Fruit fly (Drosophila melanogaster) whole organism, embryonic: ENCODE data around the gene Tao.

Experiments used
- Ada2b ChIP-seq: fragments of 200-800 bp; sonication (Bioruptor generic); IDR thresholded peaks from 2 replicates; pipeline ENCODE4 v1.3.6; 2022; ENCODE audit warnings: missing biosample characterization, missing genetic modification characterization
- Atf-2 ChIP-seq: fragments of 200-800 bp; sonication (Bioruptor generic); optimal IDR thresholded peaks from 2 replicates; lab custom pipeline; 2016; ENCODE audit warnings: missing biosample characterization, missing genetic modification characterization
- BtbVII ChIP-seq: fragments of 200-800 bp; sonication (Bioruptor generic); optimal IDR thresholded peaks from 3 replicates; lab custom pipeline; 2017; ENCODE audit warnings: missing biosample characterization, mild to moderate bottlenecking, missing genetic modification characterization
- C15 ChIP-seq: fragments of 200-800 bp; sonication (Bioruptor generic); IDR thresholded peaks from 3 replicates; pipeline ENCODE4 v1.3.6; 2022; ENCODE audit warnings: missing biosample characterization, missing genetic modification characterization
- CG10147 ChIP-seq: fragments of 200-800 bp; sonication (Bioruptor generic); optimal IDR thresholded peaks from 2 replicates; lab custom pipeline; 2019; ENCODE audit warnings: missing biosample characterization, mild to moderate bottlenecking, missing genetic modification characterization, moderate library complexity
- CG10274 ChIP-seq: fragments of 200-800 bp; sonication (Bioruptor generic); optimal IDR thresholded peaks from 3 replicates; lab custom pipeline; 2017; ENCODE audit warnings: missing biosample characterization, mild to moderate bottlenecking, missing genetic modification characterization
- CG10959 ChIP-seq: fragments of 200-800 bp; sonication (Bioruptor generic); IDR thresholded peaks from 2 replicates; pipeline ENCODE4 v1.3.6; 2022; ENCODE audit warnings: missing biosample characterization, missing genetic modification characterization
- CG10979 ChIP-seq: fragments of 200-800 bp; sonication (Bioruptor generic); optimal IDR thresholded peaks from 2 replicates; lab custom pipeline; 2018; ENCODE audit warnings: missing biosample characterization, mild to moderate bottlenecking, missing genetic modification characterization, moderate library complexity
- CG12236 ChIP-seq: fragments of 200-800 bp; sonication (Bioruptor generic); optimal IDR thresholded peaks from 2 replicates; lab custom pipeline; 2016; ENCODE audit warnings: missing biosample characterization, missing genetic modification characterization
- CG12659 ChIP-seq: fragments of 200-800 bp; sonication (Bioruptor generic); optimal IDR thresholded peaks from 3 replicates; lab custom pipeline; 2017; ENCODE audit warnings: mild to moderate bottlenecking, missing biosample characterization, missing genetic modification reagents, missing genetic modification characterization
- CG12769 ChIP-seq: fragments of 200-800 bp; sonication (Bioruptor generic); optimal IDR thresholded peaks from 2 replicates; lab custom pipeline; 2019; ENCODE audit warnings: missing biosample characterization, mild to moderate bottlenecking, missing genetic modification characterization, moderate library complexity
- CG13123 ChIP-seq: fragments of 200-800 bp; sonication (Bioruptor generic); optimal IDR thresholded peaks from 2 replicates; lab custom pipeline; 2016; ENCODE audit warnings: missing biosample characterization, missing genetic modification characterization
- CG14014 ChIP-seq: fragments of 200-800 bp; sonication (Bioruptor generic); IDR thresholded peaks from 2 replicates; pipeline ENCODE4 v1.3.6; 2022; ENCODE audit warnings: missing biosample characterization, missing genetic modification characterization
- CG14965 ChIP-seq: fragments of 200-800 bp; sonication (Bioruptor generic); optimal IDR thresholded peaks from 2 replicates; lab custom pipeline; 2016; ENCODE audit warnings: missing biosample characterization, missing genetic modification characterization, borderline replicate concordance
- CG15269 ChIP-seq: fragments of 200-800 bp; sonication (Bioruptor generic); optimal IDR thresholded peaks from 2 replicates; lab custom pipeline; 2018; ENCODE audit warnings: missing biosample characterization, mild to moderate bottlenecking, missing genetic modification characterization, moderate library complexity
- CG1647 ChIP-seq: fragments of 200-800 bp; sonication (Bioruptor generic); optimal IDR thresholded peaks from 3 replicates; lab custom pipeline; 2016; ENCODE audit warnings: missing biosample characterization, missing genetic modification characterization
- CG17802 ChIP-seq: fragments of 200-800 bp; sonication (Bioruptor generic); optimal IDR thresholded peaks from 2 replicates; lab custom pipeline; 2018; ENCODE audit warnings: missing biosample characterization, mild to moderate bottlenecking, missing genetic modification characterization, moderate library complexity
- CG2199 ChIP-seq: fragments of 200-800 bp; sonication (Bioruptor generic); IDR thresholded peaks from 3 replicates; pipeline ENCODE4 v1.3.6; 2022; ENCODE audit warnings: missing biosample characterization, missing genetic modification characterization
- CG30403 ChIP-seq: fragments of 200-800 bp; sonication (Bioruptor generic); optimal IDR thresholded peaks from 3 replicates; lab custom pipeline; 2016; ENCODE audit warnings: missing biosample characterization, missing genetic modification characterization
- CG42726 ChIP-seq: fragments of 200-800 bp; sonication (Bioruptor generic); IDR thresholded peaks from 2 replicates; pipeline ENCODE4 v1.3.6; 2022; ENCODE audit warnings: missing biosample characterization, missing genetic modification characterization; ENCODE audit not compliant: partially characterized antibody
- CG4820 ChIP-seq: fragments of 200-800 bp; sonication (Bioruptor generic); optimal IDR thresholded peaks from 3 replicates; lab custom pipeline; 2016; ENCODE audit warnings: missing biosample characterization, missing genetic modification characterization
- CG4854 ChIP-seq: fragments of 200-800 bp; sonication (Bioruptor generic); optimal IDR thresholded peaks from 2 replicates; lab custom pipeline; 2016; ENCODE audit warnings: missing biosample characterization, missing genetic modification characterization, inconsistent platforms
- CG6765 ChIP-seq: fragments of 200-800 bp; sonication (Bioruptor generic); optimal IDR thresholded peaks from 3 replicates; lab custom pipeline; 2017; ENCODE audit warnings: missing biosample characterization, mild to moderate bottlenecking, missing genetic modification characterization
- CG8478 ChIP-seq: fragments of >200 bp; optimal IDR thresholded peaks from 2 replicates; lab custom pipeline; 2018
- CG9876 ChIP-seq: fragments of 200-800 bp; sonication (Bioruptor generic); optimal IDR thresholded peaks from 2 replicates; lab custom pipeline; 2016; ENCODE audit warnings: missing biosample characterization, missing genetic modification characterization
- Deaf1 ChIP-seq: fragments of 200-800 bp; optimal IDR thresholded peaks from 3 replicates; lab custom pipeline; 2019; ENCODE audit warnings: missing biosample characterization, mild to moderate bottlenecking, missing genetic modification characterization, moderate library complexity
- Dek ChIP-seq: fragments of 200-800 bp; sonication (Bioruptor generic); optimal IDR thresholded peaks from 3 replicates; lab custom pipeline; 2019; ENCODE audit warnings: missing biosample characterization, mild to moderate bottlenecking, missing genetic modification characterization, moderate library complexity
- Dfd ChIP-seq, 2 experiments: fragments of >200 bp; optimal IDR thresholded peaks; 2 replicates each; lab custom pipeline; 2017; ENCODE audit warnings: missing biosample characterization in 2 of 2, missing genetic modification characterization in 2 of 2
- Doc3 ChIP-seq: fragments of 200-800 bp; sonication (Bioruptor generic); IDR thresholded peaks from 3 replicates; pipeline ENCODE4 v1.3.6; 2022; ENCODE audit warnings: missing biosample characterization, missing genetic modification characterization; ENCODE audit not compliant: partially characterized antibody
- Hr51 ChIP-seq, 2 experiments: fragments of 200-800 bp; sonication (Bioruptor generic); optimal IDR thresholded peaks; 2 replicates in 1 of 2; 3 replicates in 1 of 2; lab custom pipeline; 2016 to 2018; ENCODE audit warnings: missing biosample characterization in 2 of 2, missing genetic modification characterization in 2 of 2, mild to moderate bottlenecking in 1 of 2, moderate library complexity in 1 of 2
- Kr ChIP-seq: fragments of 200-800 bp; sonication (Bioruptor generic); optimal IDR thresholded peaks from 2 replicates; lab custom pipeline; 2017; ENCODE audit warnings: missing biosample characterization, mild to moderate bottlenecking, missing genetic modification characterization
- Myb ChIP-seq: fragments of 200-800 bp; sonication (Bioruptor generic); optimal IDR thresholded peaks from 2 replicates; lab custom pipeline; 2016; ENCODE audit warnings: missing biosample characterization, missing genetic modification characterization
- NK7.1 ChIP-seq: fragments of 200-800 bp; sonication (Bioruptor generic); optimal IDR thresholded peaks from 3 replicates; lab custom pipeline; 2016; ENCODE audit warnings: missing biosample characterization, missing genetic modification characterization
- Neu2 ChIP-seq: fragments of 200-800 bp; sonication (Bioruptor generic); optimal IDR thresholded peaks from 3 replicates; lab custom pipeline; 2016; ENCODE audit warnings: missing biosample characterization, missing genetic modification characterization, borderline replicate concordance
- Oli ChIP-seq: fragments of 200-800 bp; sonication (Bioruptor generic); optimal IDR thresholded peaks from 2 replicates; lab custom pipeline; 2018; ENCODE audit warnings: missing biosample characterization, mild to moderate bottlenecking, missing genetic modification characterization, moderate library complexity
- Rfx ChIP-seq: fragments of 200-800 bp; sonication (Bioruptor generic); IDR thresholded peaks from 2 replicates; pipeline ENCODE4 v1.3.6; 2022; ENCODE audit warnings: missing biosample characterization, missing genetic modification characterization
- Sry-β ChIP-seq: fragments of 200-800 bp; sonication (Bioruptor generic); optimal IDR thresholded peaks from 2 replicates; lab custom pipeline; 2018; ENCODE audit warnings: missing biosample characterization, mild to moderate bottlenecking, missing genetic modification characterization, moderate library complexity
- Usf ChIP-seq: fragments of 200-800 bp; sonication (Bioruptor generic); optimal IDR thresholded peaks from 2 replicates; lab custom pipeline; 2017; ENCODE audit warnings: missing genotype, missing biosample characterization, missing genetic modification characterization
- br ChIP-seq: fragments of >200 bp; optimal IDR thresholded peaks from 2 replicates; lab custom pipeline; 2017
- cg ChIP-seq: fragments of 200-800 bp; sonication (Bioruptor generic); optimal IDR thresholded peaks from 3 replicates; lab custom pipeline; 2019; ENCODE audit warnings: missing biosample characterization, mild to moderate bottlenecking, missing genetic modification characterization, moderate library complexity
- chif ChIP-seq, 2 experiments: fragments of 200-800 bp; sonication (Bioruptor generic); optimal IDR thresholded peaks; 3 replicates each; lab custom pipeline; 2016; ENCODE audit warnings: missing biosample characterization in 2 of 2, missing genetic modification characterization in 2 of 2
- gcm ChIP-seq: fragments of 200-800 bp; sonication (Bioruptor generic); optimal IDR thresholded peaks from 2 replicates; lab custom pipeline; 2019; ENCODE audit warnings: missing biosample characterization, mild to moderate bottlenecking, missing genetic modification characterization, moderate library complexity
- insv ChIP-seq, 2 experiments: fragments of 200-800 bp; sonication (Bioruptor generic); optimal IDR thresholded peaks; 3 replicates each; lab custom pipeline; 2016 to 2018; ENCODE audit warnings: missing biosample characterization in 2 of 2, missing genetic modification characterization in 2 of 2
- inv ChIP-seq: fragments of 200-800 bp; sonication (Bioruptor generic); IDR thresholded peaks from 2 replicates; pipeline ENCODE4 v1.3.6; 2022; ENCODE audit warnings: missing biosample characterization, missing genetic modification characterization; ENCODE audit not compliant: partially characterized antibody
- lbe ChIP-seq: fragments of 200-800 bp; sonication (Bioruptor generic); optimal IDR thresholded peaks from 2 replicates; lab custom pipeline; 2016; ENCODE audit warnings: missing biosample characterization, mild to moderate bottlenecking, missing genetic modification characterization
- luna ChIP-seq: fragments of 200-800 bp; sonication (Bioruptor generic); optimal IDR thresholded peaks from 2 replicates; lab custom pipeline; 2016; ENCODE audit warnings: missing biosample characterization, missing genetic modification characterization
- mam ChIP-seq: fragments of 200-800 bp; sonication (Bioruptor generic); optimal IDR thresholded peaks from 3 replicates; lab custom pipeline; 2016; ENCODE audit warnings: missing biosample characterization, missing genetic modification characterization
- peb ChIP-seq: fragments of 200-800 bp; sonication (Bioruptor generic); IDR thresholded peaks from 2 replicates; pipeline ENCODE4 v1.3.6; 2022; ENCODE audit warnings: missing biosample characterization, missing genetic modification characterization
- ssp ChIP-seq: fragments of 200-800 bp; sonication (Bioruptor generic); IDR thresholded peaks from 2 replicates; pipeline ENCODE4 v1.3.6; 2022; ENCODE audit warnings: missing biosample characterization, missing genetic modification characterization
- trh ChIP-seq: fragments of 200-800 bp; sonication (Bioruptor generic); optimal IDR thresholded peaks from 2 replicates; lab custom pipeline; 2016; ENCODE audit warnings: missing biosample characterization, missing genetic modification characterization
- unc-4 ChIP-seq: fragments of 200-800 bp; sonication (Bioruptor generic); IDR thresholded peaks from 2 replicates; pipeline ENCODE4 v1.3.6; 2022; ENCODE audit warnings: missing biosample characterization, missing genetic modification characterization; ENCODE audit not compliant: partially characterized antibody

The Tao gene

DNA sequence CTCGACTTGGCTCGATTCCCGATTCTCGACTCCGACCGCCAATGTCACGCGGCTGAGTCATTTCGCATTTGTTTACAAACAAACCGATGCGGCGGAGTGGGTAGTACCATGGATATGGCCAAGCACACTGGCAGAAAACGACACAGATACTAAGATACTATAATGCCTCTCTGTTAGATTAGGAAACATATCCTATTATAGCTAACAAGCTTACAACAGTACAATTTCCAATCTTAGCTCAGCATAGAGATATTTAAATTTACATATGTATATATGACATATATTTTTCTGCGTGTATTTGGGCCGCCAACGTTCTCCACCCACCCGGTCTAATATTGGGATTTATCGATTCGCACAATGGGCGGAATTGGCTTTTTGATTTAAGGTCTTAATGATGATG lies 24.4 kb upstream of the Tao start (continued):
- TF ChIP-seq Kr (GFP tag; lab: Kevin White, UChicago) = no peak
- no peak for TF ChIP-seq CG14965 (GFP tag; lab: Kevin White, UChicago)
- TF ChIP-seq CG8478 (lab: Kevin White, UChicago) = no peak
- no peak for TF ChIP-seq CG42726 (GFP tag; lab: Robert Waterston, UW)
- no peak for TF ChIP-seq Neu2 (GFP tag; lab: Kevin White, UChicago)
- TF ChIP-seq Myb (GFP tag; lab: Kevin White, UChicago) = peak; percentile 19
- no peak for TF ChIP-seq luna (GFP tag; lab: Kevin White, UChicago)
- TF ChIP-seq CG14014 (GFP tag; lab: Robert Waterston, UW) = peak; percentile 88
- peak; percentile 5 for TF ChIP-seq CG17802 (tag; lab: Kevin White, UChicago)
- peak; percentile 35 for TF ChIP-seq CG13123 (GFP tag; lab: Kevin White, UChicago)
- TF ChIP-seq CG1647 (GFP tag; lab: Kevin White, UChicago) = peak; percentile 47
- no peak for TF ChIP-seq Doc3 (GFP tag; lab: Robert Waterston, UW)
- TF ChIP-seq Oli (tag; lab: Kevin White, UChicago) = peak; percentile 78
- TF ChIP-seq mam (GFP tag; lab: Kevin White, UChicago) = peak; percentile 75
- TF ChIP-seq inv (GFP tag; lab: Robert Waterston, UW) = no peak
- TF ChIP-seq insv (GFP tag; optimal IDR thresholded peaks at IDR 0.05; lab: Kevin White, UChicago) = no peak
- TF ChIP-seq CG6765 (GFP tag; lab: Kevin White, UChicago) = peak; percentile 72
- TF ChIP-seq CG10959 = peak; percentile 73
- TF ChIP-seq Dfd (GFP tag; optimal IDR thresholded peaks at IDR 0.05; lab: Kevin White, UChicago) = no peak
- peak; percentile 40; the same call in 1 of the 2 replicates for TF ChIP-seq peb
- no peak for TF ChIP-seq Sry-β (GFP tag; lab: Kevin White, UChicago)
- no peak for TF ChIP-seq unc-4
- no peak for TF ChIP-seq NK7.1 (GFP tag; lab: Kevin White, UChicago)
- peak; percentile 33 for TF ChIP-seq Atf-2 (GFP tag; lab: Kevin White, UChicago)
- TF ChIP-seq CG10147 (GFP tag; lab: Kevin White, UChicago) = peak; percentile 60
- peak; percentile 94 for TF ChIP-seq CG12769 (tag; lab: Kevin White, UChicago)
- 0 out of 3 replicates have a peak, but pooled peaks have one; percentile 61 for TF ChIP-seq C15 (GFP tag; lab: Robert Waterston, UW)
- no peak for TF ChIP-seq br (lab: Kevin White, UChicago)
- no peak for TF ChIP-seq trh (GFP tag; lab: Kevin White, UChicago)
- no peak for TF ChIP-seq CG9876
- peak; percentile 59 for TF ChIP-seq ssp (GFP tag; lab: Robert Waterston, UW)
- peak; percentile 43 to 62 for TF ChIP-seq chif (GFP tag; optimal IDR thresholded peaks at IDR 0.05; lab: Kevin White, UChicago)
- peak; percentile 50 for TF ChIP-seq Deaf1 (tag; lab: Kevin White, UChicago)
- TF ChIP-seq CG12236 (GFP tag; lab: Kevin White, UChicago) = no peak
- peak; percentile 93 for TF ChIP-seq Rfx (GFP tag; lab: Robert Waterston, UW)
- no peak for TF ChIP-seq CG2199
- TF ChIP-seq CG15269 (tag; lab: Kevin White, UChicago) = peak; percentile 85
- TF ChIP-seq CG12659 (GFP tag; lab: Kevin White, UChicago) = peak; percentile 78
- peak; percentile 65 for TF ChIP-seq CG10979 (tag; lab: Kevin White, UChicago)
- TF ChIP-seq Usf (GFP tag; lab: Kevin White, UChicago) = no peak
- TF ChIP-seq CG10274 (GFP tag; lab: Kevin White, UChicago) = peak; percentile 43
- TF ChIP-seq lbe (GFP tag; lab: Kevin White, UChicago) = peak; percentile 30
- peak; percentile 45 for TF ChIP-seq CG4854
- TF ChIP-seq Hr51 (GFP tag; optimal IDR thresholded peaks at IDR 0.05; lab: Kevin White, UChicago) = peak; percentile 43 to 77
- TF ChIP-seq Ada2b = peak; percentile 91
- TF ChIP-seq CG30403 = peak; percentile 74
- peak; percentile 64 for TF ChIP-seq Dek (tag; lab: Kevin White, UChicago)
- no peak for TF ChIP-seq cg
- peak; percentile 67 for TF ChIP-seq CG4820 (GFP tag; lab: Kevin White, UChicago)
- peak; percentile 43 for TF ChIP-seq gcm
- peak; percentile 61 for TF ChIP-seq BtbVII (GFP tag; lab: Kevin White, UChicago)
